Worm (Caenorhabditis elegans) whole organism, early embryonic: Measurements from ENCODE around the gene kin-29.

Experiments used
- B0310.2 ChIP-seq: sonication (generic microtip); optimal IDR thresholded peaks from 2 replicates; lab custom pipeline; 2016; ENCODE audit warnings: mild to moderate bottlenecking, missing genetic modification characterization, missing compliant biosample characterization
- F13C5.2 ChIP-seq: sonication (generic microtip); optimal IDR thresholded peaks from 2 replicates; lab custom pipeline; 2017; ENCODE audit warnings: mild to moderate bottlenecking, missing genetic modification characterization, inconsistent platforms, missing compliant biosample characterization
- aly-1 ChIP-seq: sonication (generic microtip); optimal IDR thresholded peaks from 2 replicates; lab custom pipeline; 2016; ENCODE audit warnings: missing genetic modification characterization, missing compliant biosample characterization
- ama-1 ChIP-seq: fragments of 150-350 bp; optimal IDR thresholded peaks from 2 replicates; lab custom pipeline; 2014
- ceh-13 ChIP-seq: fragments of 200-800 bp; sonication (Bioruptor generic); optimal IDR thresholded peaks from 2 replicates; lab custom pipeline; 2018; ENCODE audit warnings: mild to moderate bottlenecking, missing genetic modification characterization, missing compliant biosample characterization
- ceh-36 ChIP-seq: sonication (generic microtip); optimal IDR thresholded peaks from 2 replicates; lab custom pipeline; 2016; ENCODE audit warnings: missing genetic modification characterization, inconsistent platforms, missing compliant biosample characterization
- ets-7 ChIP-seq: sonication (generic microtip); optimal IDR thresholded peaks from 2 replicates; lab custom pipeline; 2016; ENCODE audit warnings: missing genotype, missing genetic modification characterization, missing compliant biosample characterization
- flt-1 ChIP-seq: fragments of 200-800 bp; sonication (Bioruptor generic); IDR thresholded peaks from 2 replicates; pipeline ENCODE4 v1.3.6; 2022; ENCODE audit warnings: missing genetic modification characterization, missing compliant biosample characterization
- hmbx-1 ChIP-seq: sonication (generic microtip); optimal IDR thresholded peaks from 2 replicates; lab custom pipeline; 2016; ENCODE audit warnings: mild to moderate bottlenecking, missing genetic modification characterization, missing compliant biosample characterization
- hmg-4 ChIP-seq: fragments of 200-800 bp; sonication (Bioruptor generic); optimal IDR thresholded peaks from 2 replicates; lab custom pipeline; 2018; ENCODE audit warnings: mild to moderate bottlenecking, missing genetic modification characterization, missing compliant biosample characterization
- hnd-1 ChIP-seq: sonication (generic microtip); optimal IDR thresholded peaks from 2 replicates; lab custom pipeline; 2016; ENCODE audit warnings: missing genetic modification characterization, missing compliant biosample characterization
- pes-1 ChIP-seq: fragments of 200-800 bp; sonication (Bioruptor generic); IDR thresholded peaks from 2 replicates; pipeline ENCODE4 v1.3.6; 2022; ENCODE audit warnings: missing genetic modification reagents, missing genetic modification characterization, missing compliant biosample characterization
- scrt-1 ChIP-seq: fragments of 200-800 bp; sonication (Bioruptor generic); IDR thresholded peaks from 2 replicates; pipeline ENCODE4 v1.3.6; 2022; ENCODE audit warnings: missing genetic modification characterization, missing compliant biosample characterization
- sea-1 ChIP-seq: fragments of 200-800 bp; sonication (Bioruptor generic); conservative IDR thresholded peaks from 2 replicates; pipeline ENCODE4 v1.3.6; 2022; ENCODE audit warnings: missing genetic modification characterization, missing compliant biosample characterization
- tbx-11 ChIP-seq: fragments of 200-800 bp; sonication (Bioruptor generic); IDR thresholded peaks from 2 replicates; pipeline ENCODE4 v1.3.6; 2022; ENCODE audit warnings: missing genetic modification characterization, missing compliant biosample characterization
- tbx-37 ChIP-seq: fragments of 200-800 bp; sonication (Bioruptor generic); conservative IDR thresholded peaks from 2 replicates; pipeline ENCODE4 v1.3.6; 2022; ENCODE audit warnings: missing genetic modification reagents, missing genetic modification characterization, missing compliant biosample characterization
- tra-4 ChIP-seq: sonication (generic microtip); optimal IDR thresholded peaks from 2 replicates; lab custom pipeline; 2017; ENCODE audit warnings: missing genetic modification characterization, missing compliant biosample characterization

kin-29 gene

ce11 chrX:2871037-2871436 is 18.8 kb upstream of the kin-29 start, which contains the start of gene F53B3.3:
Gene F53B3.3, minus strand, starts transcription at chrX:2871137.
- TF ChIP-seq flt-1 (GFP tag; lab: Robert Waterston, UW) (0 out of 2 replicates have a peak, but pooled peaks have one; percentile 11), ceh-13 (GFP tag; lab: Kevin White, UChicago) (no peak), hmg-4 (GFP tag; lab: Kevin White, UChicago) (peak; percentile 36)

DNA sequence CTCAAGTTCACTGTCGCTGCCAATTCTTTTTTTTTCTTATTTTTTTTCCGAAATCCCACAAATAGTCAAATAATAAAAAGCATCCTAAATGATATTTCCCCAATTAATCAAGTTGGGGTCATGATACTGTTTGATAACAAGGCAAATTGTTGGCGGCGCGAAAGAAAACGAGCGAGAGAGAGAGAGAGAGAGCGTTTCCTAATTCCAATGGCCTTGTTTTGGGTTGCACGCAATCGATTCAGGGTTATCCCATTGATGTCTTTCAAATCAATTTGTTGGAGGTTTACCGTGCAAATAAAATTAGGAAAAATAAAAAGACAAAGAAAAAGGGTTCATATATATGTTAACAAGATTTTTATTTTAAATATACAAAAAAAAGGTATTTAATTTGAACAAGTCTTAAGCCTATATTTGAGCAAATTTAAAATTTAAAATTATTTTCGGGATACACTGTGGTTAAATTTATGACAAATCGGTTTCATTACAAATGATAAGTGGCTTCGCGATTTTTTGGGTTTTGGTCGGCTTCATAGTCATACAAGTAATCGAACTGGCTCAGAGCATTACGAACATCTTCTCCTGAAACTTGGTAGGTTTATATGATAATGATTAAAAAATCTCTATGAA is 13.5 kb upstream of the kin-29 start:
- TF ChIP-seq scrt-1 (GFP tag; lab: Robert Waterston, UW) (no peak), tra-4 (no peak), B0310.2 (tag; lab: Kevin White, UChicago) (no peak), hmbx-1 (no peak)

DNA sequence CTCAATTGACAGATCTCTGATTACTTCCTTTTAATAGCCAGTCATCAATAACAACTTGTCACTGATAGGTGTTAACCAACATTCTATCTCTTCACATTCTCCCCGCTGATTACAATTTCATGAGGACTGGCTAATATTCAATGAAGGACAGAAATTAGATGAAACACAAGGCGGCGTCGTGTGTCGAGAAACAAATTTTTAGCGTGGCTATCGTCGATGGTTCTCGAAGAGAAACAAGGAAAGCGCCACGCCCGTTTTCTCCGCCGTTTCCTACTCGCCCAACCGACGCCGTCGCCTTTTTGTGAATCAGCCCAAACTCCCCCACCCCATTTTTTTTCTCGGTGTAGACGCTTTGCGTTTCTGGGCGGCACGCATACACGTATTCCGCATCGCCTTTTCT is 11.7 kb upstream of the kin-29 start, which contains the start of gene F53B3.6:
F53B3.6 (plus strand) TSS at position 284 of the 400 bp plus-strand sequence.
- TF ChIP-seq hnd-1, result no peak
- no peak for TF ChIP-seq tra-4
- TF ChIP-seq sea-1 (GFP tag; lab: Robert Waterston, UW), result no peak
- no peak for TF ChIP-seq hmg-4 (GFP tag; lab: Kevin White, UChicago)
- no peak for TF ChIP-seq ceh-36 (tag; lab: Kevin White, UChicago)
- no peak for TF ChIP-seq ceh-13 (GFP tag; lab: Kevin White, UChicago)
- TF ChIP-seq pes-1 (GFP tag; lab: Robert Waterston, UW), result no peak
- TF ChIP-seq hmbx-1, result no peak
- no peak for TF ChIP-seq tbx-11 (GFP tag; lab: Robert Waterston, UW)
- no peak for TF ChIP-seq aly-1 (tag; lab: Kevin White, UChicago)
- no peak for TF ChIP-seq B0310.2 (tag; lab: Kevin White, UChicago)
- no peak for TF ChIP-seq F13C5.2 (tag; lab: Kevin White, UChicago)
- no peak for TF ChIP-seq flt-1 (GFP tag; lab: Robert Waterston, UW)
- TF ChIP-seq ets-7 (tag; lab: Kevin White, UChicago), result no peak
- no peak for TF ChIP-seq scrt-1 (GFP tag; lab: Robert Waterston, UW)
- TF ChIP-seq ama-1 (lab: Kevin White, UChicago), result no peak
- TF ChIP-seq tbx-37 (GFP tag; lab: Robert Waterston, UW), result no peak

- no peak for TF ChIP-seq flt-1 (GFP tag; lab: Robert Waterston, UW)
- TF ChIP-seq ceh-36 (tag; lab: Kevin White, UChicago), result no peak
- no peak for TF ChIP-seq ceh-13 (GFP tag; lab: Kevin White, UChicago)
- no peak for TF ChIP-seq hnd-1
- TF ChIP-seq tbx-11 (GFP tag; lab: Robert Waterston, UW), result no peak
- TF ChIP-seq hmg-4 (GFP tag; lab: Kevin White, UChicago), result no peak
- TF ChIP-seq tbx-37 (GFP tag; lab: Robert Waterston, UW), result no peak
- TF ChIP-seq aly-1 (tag; lab: Kevin White, UChicago), result no peak
- no peak for TF ChIP-seq ets-7 (tag; lab: Kevin White, UChicago)
- TF ChIP-seq sea-1 (GFP tag; lab: Robert Waterston, UW), result no peak
- TF ChIP-seq hmbx-1, result no peak
- TF ChIP-seq tra-4, result no peak
- TF ChIP-seq F13C5.2 (tag; lab: Kevin White, UChicago), result no peak
- TF ChIP-seq scrt-1 (GFP tag; lab: Robert Waterston, UW), result no peak
Measured at ce11 chrX:2862372-2862771, 10.1 kb upstream of the kin-29 start, which contains the start of gene comt-1. Gene comt-1, minus strand, starts transcription at chrX:2862472.

DNA sequence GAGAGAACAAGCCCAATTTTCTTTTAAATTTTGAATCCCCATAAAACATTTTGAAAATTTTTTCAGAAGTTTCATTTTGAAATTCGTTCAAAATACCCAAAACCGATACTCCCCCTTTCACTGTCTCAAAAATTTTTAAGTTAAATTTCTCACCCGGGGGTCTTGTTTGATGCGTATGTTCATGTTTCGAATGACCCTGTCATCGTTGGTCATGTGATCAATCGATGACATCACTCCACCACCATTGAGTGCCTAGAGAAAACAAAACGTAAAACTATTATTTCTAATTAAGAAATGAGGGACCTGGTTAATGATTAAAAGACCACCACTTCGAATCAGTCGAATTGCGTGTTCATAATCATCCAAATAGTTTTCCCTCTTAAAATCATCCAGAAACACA is 6.1 kb upstream of the kin-29 start:
- TF ChIP-seq ama-1 (lab: Kevin White, UChicago) (no peak), ceh-13 (GFP tag; lab: Kevin White, UChicago) (no peak), ets-7 (tag; lab: Kevin White, UChicago) (no peak), hmg-4 (GFP tag; lab: Kevin White, UChicago) (no peak), flt-1 (GFP tag; lab: Robert Waterston, UW) (no peak), aly-1 (tag; lab: Kevin White, UChicago) (no peak), scrt-1 (GFP tag; lab: Robert Waterston, UW) (no peak), hmbx-1 (no peak), tbx-11 (GFP tag; lab: Robert Waterston, UW) (no peak)

DNA sequence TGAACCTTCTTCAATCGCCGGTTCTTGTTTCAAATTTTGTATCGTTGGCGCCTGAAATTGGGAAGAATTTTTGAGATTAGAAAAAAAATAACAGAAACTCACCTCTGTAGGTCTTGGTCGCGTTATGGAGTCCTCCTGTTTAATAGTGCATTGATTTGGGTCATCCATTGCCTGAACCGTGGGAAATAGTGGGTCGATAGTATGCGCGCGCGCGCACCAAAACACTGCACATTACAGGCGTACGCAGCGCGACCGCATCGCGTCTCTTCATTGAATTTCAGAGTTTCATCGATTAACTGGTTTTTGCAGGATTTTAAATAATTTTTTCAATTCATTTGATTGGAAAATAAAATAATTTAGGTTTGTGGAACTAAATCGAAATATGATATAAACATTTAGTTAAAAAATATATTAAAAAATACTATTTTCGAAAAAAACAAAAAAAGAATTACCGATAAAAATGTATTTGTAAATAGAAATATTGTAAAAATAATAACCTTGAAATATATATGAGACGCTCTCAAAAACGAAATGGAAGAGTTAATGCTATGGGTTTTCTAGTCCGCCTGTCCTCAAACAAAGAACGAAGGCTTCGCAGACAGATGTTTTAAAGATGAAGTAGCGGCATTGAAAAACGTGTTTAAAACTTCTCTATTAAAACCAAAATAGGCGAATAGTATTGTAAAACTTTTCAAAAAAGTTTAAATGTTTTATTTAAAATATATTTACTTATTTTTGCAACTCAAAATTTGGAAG is 5.0 kb upstream of the kin-29 start, which contains the start of gene tra-4:
tra-4 (minus strand) TSS at position 534 of the 756 bp plus-strand sequence.
- TF ChIP-seq aly-1 (tag; lab: Kevin White, UChicago), result no peak
- peak; percentile 9 for TF ChIP-seq hmg-4 (GFP tag; lab: Kevin White, UChicago)

DNA sequence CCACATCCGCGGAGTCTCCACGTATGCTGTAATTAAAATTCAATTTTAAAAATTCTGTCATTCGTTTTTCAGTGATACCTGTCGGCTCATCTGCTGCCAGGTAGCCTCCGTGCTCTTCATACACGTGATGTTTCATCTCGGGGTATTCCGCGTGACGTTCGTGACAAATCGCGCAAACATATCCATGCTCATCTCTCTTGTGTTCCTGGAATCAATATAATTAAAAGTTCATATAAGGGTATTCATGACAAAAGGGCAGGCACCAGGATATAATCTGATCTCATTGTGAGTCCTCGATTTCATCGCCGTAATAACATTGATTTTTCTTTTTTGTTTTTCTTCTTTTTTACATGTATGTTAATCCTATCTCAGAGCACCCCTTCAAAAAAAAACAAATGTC is 1.7 kb upstream of the kin-29 start:
- TF ChIP-seq sea-1 (GFP tag; lab: Robert Waterston, UW), result no peak
- TF ChIP-seq ceh-13 (GFP tag; lab: Kevin White, UChicago), result no peak
- TF ChIP-seq hmbx-1, result no peak
- TF ChIP-seq B0310.2 (tag; lab: Kevin White, UChicago), result no peak
- no peak for TF ChIP-seq pes-1 (GFP tag; lab: Robert Waterston, UW)
- no peak for TF ChIP-seq tbx-11 (GFP tag; lab: Robert Waterston, UW)

DNA sequence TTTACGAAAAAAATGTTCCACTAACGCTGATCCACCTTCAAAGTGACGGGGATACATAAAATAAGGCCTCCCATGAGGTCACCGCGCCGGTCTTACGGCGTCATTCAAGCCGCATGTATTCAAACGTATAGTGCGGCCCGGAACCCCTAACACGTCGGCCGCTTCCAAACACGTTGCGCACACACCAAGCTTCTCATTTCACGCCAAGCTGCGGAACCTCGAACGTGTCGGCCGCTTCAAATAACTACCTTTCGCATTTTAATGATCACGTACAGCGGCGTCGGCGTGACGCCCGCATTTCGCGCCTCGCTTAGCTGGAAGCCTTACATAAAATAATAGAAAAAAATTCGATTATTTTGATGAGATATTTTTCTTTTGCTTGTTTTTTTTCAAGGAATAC is 8.7 kb downstream of the kin-29 start:
- no peak for TF ChIP-seq pes-1 (GFP tag; lab: Robert Waterston, UW)
